Worm (Caenorhabditis elegans): ENCODE results near the gene mdt-19.

The mdt-19 gene

DNA sequence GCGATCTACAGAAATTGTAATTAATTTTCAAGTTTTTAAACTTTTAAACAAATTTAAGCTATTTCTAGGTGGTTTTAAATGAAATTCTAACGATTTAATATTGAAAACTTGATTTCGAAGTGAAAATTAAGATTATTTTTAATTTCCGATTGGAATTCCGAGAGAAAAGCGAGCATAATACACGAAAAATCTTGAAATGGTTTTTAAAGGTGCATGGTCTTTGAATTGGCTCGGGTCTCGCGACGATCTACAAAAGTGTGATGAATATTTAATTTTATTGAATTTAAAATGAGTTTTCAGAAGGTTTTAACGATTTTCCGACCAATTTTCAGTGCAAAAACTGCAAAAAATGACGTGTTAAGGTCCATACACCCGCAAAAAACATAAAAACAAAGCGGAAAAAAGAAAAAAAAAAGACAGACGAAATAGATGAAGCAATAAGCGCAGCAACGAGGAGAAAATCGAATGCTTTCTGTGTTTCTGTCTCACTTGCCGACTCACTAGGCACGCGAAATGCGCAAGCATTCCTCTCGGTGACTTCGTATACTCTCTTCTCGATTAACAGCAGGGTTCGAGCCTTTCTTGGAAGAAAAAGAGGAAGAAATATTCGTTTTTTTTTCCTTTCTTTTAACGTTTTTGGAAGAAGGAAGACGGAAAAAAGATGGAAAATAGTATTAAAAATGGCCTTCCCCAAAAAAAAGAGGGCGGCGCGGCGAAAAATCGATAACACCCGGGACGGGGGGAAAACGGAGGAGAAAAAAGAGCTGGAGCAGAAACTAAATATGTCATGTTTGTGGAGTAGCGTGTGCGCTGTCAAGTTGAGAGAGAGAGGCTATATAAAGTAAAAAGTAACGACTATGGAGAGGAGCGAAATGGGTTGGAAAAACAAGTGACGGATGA lies 21.2 kb upstream of the mdt-19 start:
- TF ChIP-seq odd-2 (tag; optimal IDR thresholded peaks at IDR 0.05) (no peak), tbx-2 (tag; optimal IDR thresholded peaks at IDR 0.05) (peak; percentile 49), madf-2 (tag; optimal IDR thresholded peaks at IDR 0.05) (peak; percentile 46), nfya-1 (tag; optimal IDR thresholded peaks at IDR 0.05) (peak; percentile 57), unc-3 (GFP tag; conservative IDR thresholded peaks at IDR 0.05) (no peak), unc-3 (tag; optimal IDR thresholded peaks at IDR 0.05) (peak; percentile 29), ceh-18 (tag; optimal IDR thresholded peaks at IDR 0.05) (peak; percentile 34), ceh-19 (GFP tag; optimal IDR thresholded peaks at IDR 0.05) (peak; percentile 43), elt-2 (tag; optimal IDR thresholded peaks at IDR 0.05) (no peak), lin-11 (tag; optimal IDR thresholded peaks at IDR 0.05) (peak; percentile 20), nhr-11 (tag; optimal IDR thresholded peaks at IDR 0.05) (no peak), eyg-1 (tag; optimal IDR thresholded peaks at IDR 0.05) (no peak), gmeb-2 (tag; optimal IDR thresholded peaks at IDR 0.05) (peak; percentile 12), ceh-31 (tag; optimal IDR thresholded peaks at IDR 0.05) (peak; percentile 69), unc-42 (tag; optimal IDR thresholded peaks at IDR 0.05) (peak; percentile 54), ttx-3 (tag; optimal IDR thresholded peaks at IDR 0.05) (no peak), ceh-48 (tag; optimal IDR thresholded peaks at IDR 0.05) (peak; percentile 45)

ce11 chrIII:2577982-2578381 lies 19.9 kb upstream of the mdt-19 start:
- TF ChIP-seq nhr-232 (tag; optimal IDR thresholded peaks at IDR 0.05) (no peak), unc-42 (tag; optimal IDR thresholded peaks at IDR 0.05) (no peak), dmd-4 (tag; optimal IDR thresholded peaks at IDR 0.05; ENCODE audit: borderline replicate concordance) (no peak), ceh-31 (tag; optimal IDR thresholded peaks at IDR 0.05) (no peak), eyg-1 (tag; optimal IDR thresholded peaks at IDR 0.05) (no peak), sox-4 (tag; optimal IDR thresholded peaks at IDR 0.05) (no peak), elt-2 (tag; optimal IDR thresholded peaks at IDR 0.05) (no peak), pax-1 (tag; optimal IDR thresholded peaks at IDR 0.05) (no peak), pat-9 (tag; optimal IDR thresholded peaks at IDR 0.05) (no peak), C38D4.7 (GFP tag; optimal IDR thresholded peaks at IDR 0.05) (no peak), sox-2 (GFP tag; IDR thresholded peaks at IDR 0.05) (no peak), lin-11 (tag; optimal IDR thresholded peaks at IDR 0.05) (no peak), gmeb-2 (tag; optimal IDR thresholded peaks at IDR 0.05) (no peak), hlh-6 (tag; optimal IDR thresholded peaks at IDR 0.05) (no peak)

DNA sequence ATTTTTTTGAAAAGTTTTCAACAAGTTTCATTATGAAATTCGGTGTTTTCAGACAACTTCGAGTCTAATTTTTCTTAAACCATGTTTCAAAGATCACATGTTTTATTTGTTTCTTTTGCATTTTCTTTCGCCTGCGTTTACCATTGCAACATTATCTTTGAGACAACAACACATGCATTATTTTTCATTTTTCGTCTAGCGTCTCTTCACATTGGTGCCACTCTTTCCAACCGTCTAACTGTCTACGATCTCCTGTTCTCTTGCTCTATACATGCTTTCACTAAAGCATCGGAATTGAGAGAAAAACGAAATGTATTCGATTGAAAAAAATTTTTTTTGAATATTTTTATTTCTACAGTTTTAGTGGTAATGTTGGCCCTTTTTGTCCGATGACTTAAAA lies 19.3 kb upstream of the mdt-19 start:
- TF ChIP-seq lim-6 (tag; optimal IDR thresholded peaks at IDR 0.05) (no peak), mec-3 (tag; optimal IDR thresholded peaks at IDR 0.05; ENCODE audit: borderline replicate concordance) (no peak), C38D4.7 (GFP tag; optimal IDR thresholded peaks at IDR 0.05) (no peak), ceh-31 (tag; optimal IDR thresholded peaks at IDR 0.05) (no peak), unc-86 (tag; optimal IDR thresholded peaks at IDR 0.05) (no peak), nfya-1 (tag; optimal IDR thresholded peaks at IDR 0.05) (peak; percentile 52), ceh-9 (tag; optimal IDR thresholded peaks at IDR 0.05) (no peak), pha-4 (tag; optimal IDR thresholded peaks at IDR 0.05) (no peak), dve-1 (tag; optimal IDR thresholded peaks at IDR 0.05) (no peak), hlh-30 (tag; optimal IDR thresholded peaks at IDR 0.05; ENCODE audit: insufficient read depth) (peak; percentile 40), ceh-2 (tag; optimal IDR thresholded peaks at IDR 0.05) (no peak), ceh-19 (GFP tag; optimal IDR thresholded peaks at IDR 0.05) (no peak), ceh-18 (tag; optimal IDR thresholded peaks at IDR 0.05) (peak; percentile 18), sdc-2 (tag; optimal IDR thresholded peaks at IDR 0.05) (no peak), zip-5 (tag; optimal IDR thresholded peaks at IDR 0.05) (no peak)

ce11 chrIII:2578993-2579392 lies 18.9 kb upstream of the mdt-19 start, which contains the start of gene Y71H2B.8:
TSS of gene Y71H2B.8 (plus strand) at chrIII:2579293.
- TF ChIP-seq Y22D7AL.16 (tag; optimal IDR thresholded peaks at IDR 0.05), result no peak
- no peak for TF ChIP-seq hlh-15 (tag; optimal IDR thresholded peaks at IDR 0.05)
- TF ChIP-seq ama-1 (optimal IDR thresholded peaks at IDR 0.05), result no peak
- no peak for TF ChIP-seq fax-1 (tag; optimal IDR thresholded peaks at IDR 0.05)
- TF ChIP-seq ceh-31 (tag; optimal IDR thresholded peaks at IDR 0.05), result no peak
- no peak for TF ChIP-seq hlh-6 (tag; optimal IDR thresholded peaks at IDR 0.05)
- TF ChIP-seq dmd-4 (tag; optimal IDR thresholded peaks at IDR 0.05; ENCODE audit: borderline replicate concordance), result no peak
- TF ChIP-seq hlh-13 (GFP tag; optimal IDR thresholded peaks at IDR 0.05), result no peak
- TF ChIP-seq F13H6.1 (tag; optimal IDR thresholded peaks at IDR 0.05), result no peak
- TF ChIP-seq unc-3 (GFP tag; conservative IDR thresholded peaks at IDR 0.05), result no peak
- no peak for TF ChIP-seq unc-3 (tag; optimal IDR thresholded peaks at IDR 0.05)
- no peak for TF ChIP-seq ceh-19 (GFP tag; optimal IDR thresholded peaks at IDR 0.05)
- TF ChIP-seq mec-3 (tag; optimal IDR thresholded peaks at IDR 0.05; ENCODE audit: borderline replicate concordance), result no peak
- no peak for TF ChIP-seq T23F11.4 (GFP tag; optimal IDR thresholded peaks at IDR 0.05)
- TF ChIP-seq ceh-2 (tag; optimal IDR thresholded peaks at IDR 0.05), result no peak

Measured in whole organism, late embryonic.